Fruit fly (Drosophila melanogaster) whole organism: ENCODE results near the gene CG42813.

Experiments
- CG8478 ChIP-seq: fragments of >200 bp; optimal IDR thresholded peaks from 2 replicates; lab custom pipeline; 2018; ENCODE audit warnings: inconsistent platforms
- Dll ChIP-seq: fragments of >200 bp; optimal IDR thresholded peaks from 2 replicates; lab custom pipeline; 2017
- EcR ChIP-seq, 2 experiments: fragments of >200 bp; optimal IDR thresholded peaks; 2 replicates each; lab custom pipeline; 2017; ENCODE audit warnings: missing biosample characterization in 2 of 2, missing genetic modification characterization in 2 of 2, missing genetic modification reagents in 2 of 2
- pan ChIP-seq: fragments of >200 bp; optimal IDR thresholded peaks from 2 replicates; lab custom pipeline; 2017
- psq ChIP-seq: fragments of >200 bp; optimal IDR thresholded peaks from 2 replicates; lab custom pipeline; 2017
- usp ChIP-seq: fragments of >200 bp; optimal IDR thresholded peaks from 2 replicates; lab custom pipeline; 2017; ENCODE audit warnings: missing biosample characterization, missing genetic modification characterization, mixed read lengths

dm6 chr3R:27229368-27229767, 1.0 kb upstream of the CG42813 start, which contains the start of gene CG42814:
- TF ChIP-seq EcR (GFP tag; optimal IDR thresholded peaks at IDR 0.05; lab: Kevin White, UChicago): no peak
- no peak for TF ChIP-seq psq (lab: Kevin White, UChicago)
- no peak for TF ChIP-seq pan (lab: Kevin White, UChicago)
- no peak for TF ChIP-seq CG8478
- no peak for TF ChIP-seq Dll (lab: Kevin White, UChicago)
- no peak for TF ChIP-seq usp (GFP tag; lab: Kevin White, UChicago)
